Worm (Caenorhabditis elegans) whole organism, L4 larva: Measurements from ENCODE around the gene R09D1.14.

Experiments used
- F26F4.8 ChIP-seq: fragments of 200-800 bp; sonication (Bioruptor generic); conservative IDR thresholded peaks from 2 replicates; pipeline ENCODE4 v1.3.6; 2022; ENCODE audit warnings: missing genetic modification characterization, missing compliant biosample characterization
- T20F7.1 ChIP-seq: fragments of 200-800 bp; sonication (Bioruptor generic); optimal IDR thresholded peaks from 2 replicates; lab custom pipeline; 2018; ENCODE audit warnings: mild to moderate bottlenecking, missing genetic modification characterization, missing compliant biosample characterization
- Y5F2A.4 ChIP-seq: fragments of 200-800 bp; sonication (Bioruptor generic); optimal IDR thresholded peaks from 2 replicates; lab custom pipeline; 2018; ENCODE audit warnings: mild to moderate bottlenecking, missing genetic modification characterization, missing compliant biosample characterization
- aha-1 ChIP-seq: fragments of 150-350 bp; peaks from one replicate; lab custom pipeline; 2014; ENCODE audit warnings: missing biosample characterization, missing genetic modification characterization
- aly-2 ChIP-seq: sonication (generic microtip); optimal IDR thresholded peaks from 2 replicates; lab custom pipeline; 2018; ENCODE audit warnings: missing biosample characterization, missing genetic modification characterization
- ama-1 ChIP-seq: fragments of 150-350 bp; optimal IDR thresholded peaks from 2 replicates; lab custom pipeline; 2014; ENCODE audit warnings: inconsistent platforms, mixed read lengths
- cey-2 ChIP-seq: sonication (generic microtip); optimal IDR thresholded peaks from 3 replicates; lab custom pipeline; 2017; ENCODE audit warnings: missing genetic modification characterization, mild to moderate bottlenecking, missing compliant biosample characterization, antibody characterized with exemption, borderline replicate concordance; ENCODE audit not compliant: insufficient read depth
- daf-16 ChIP-seq, 3 experiments: sonication (generic microtip); optimal IDR thresholded peaks; 2 replicates each; lab custom pipeline; 2016 to 2017; ENCODE audit warnings: missing genetic modification characterization in 3 of 3, missing genetic modification reagents in 3 of 3, mild to moderate bottlenecking in 2 of 3, missing compliant biosample characterization in 2 of 3, missing biosample characterization in 1 of 3, moderate library complexity in 1 of 3
- dmd-6 ChIP-seq: fragments of 200-800 bp; sonication (Bioruptor generic); IDR thresholded peaks from 2 replicates; pipeline ENCODE4 v1.3.6; 2022; ENCODE audit warnings: missing genetic modification reagents, missing genetic modification characterization, missing compliant biosample characterization
- dve-1 ChIP-seq: sonication (generic microtip); optimal IDR thresholded peaks from 2 replicates; lab custom pipeline; 2017; ENCODE audit warnings: antibody characterized with exemption, mild to moderate bottlenecking, missing genetic modification characterization, missing compliant biosample characterization; ENCODE audit not compliant: insufficient read depth
- hif-1 ChIP-seq, 2 experiments: sonication (generic microtip); optimal IDR thresholded peaks; 2 replicates each; lab custom pipeline; 2016 to 2017; ENCODE audit warnings: missing compliant biosample characterization in 2 of 2, missing genetic modification characterization in 2 of 2, missing genetic modification reagents in 2 of 2, missing genotype in 2 of 2, mild to moderate bottlenecking in 1 of 2
- hlh-11 ChIP-seq: fragments of 200-800 bp; sonication (Bioruptor generic); optimal IDR thresholded peaks from 2 replicates; lab custom pipeline; 2018; ENCODE audit warnings: mild to moderate bottlenecking, missing genetic modification characterization, missing compliant biosample characterization
- hlh-30 ChIP-seq: sonication (generic microtip); optimal IDR thresholded peaks from 2 replicates; lab custom pipeline; 2017; ENCODE audit warnings: antibody characterized with exemption, mild to moderate bottlenecking, missing genetic modification characterization, missing compliant biosample characterization; ENCODE audit not compliant: insufficient read depth
- jun-1 ChIP-seq: fragments of 150-350 bp; optimal IDR thresholded peaks from 2 replicates; lab custom pipeline; 2014; ENCODE audit warnings: missing biosample characterization, missing genetic modification reagents, missing genetic modification characterization
- lim-7 ChIP-seq: fragments of 200-800 bp; sonication (Bioruptor generic); IDR thresholded peaks from 2 replicates; pipeline ENCODE4 v1.3.6; 2022; ENCODE audit warnings: missing genetic modification characterization, missing compliant biosample characterization
- lin-29 ChIP-seq: fragments of 200-800 bp; sonication (Bioruptor generic); IDR thresholded peaks from 2 replicates; pipeline ENCODE4 v1.3.6; 2022; ENCODE audit warnings: missing genetic modification reagents, missing genetic modification characterization, missing compliant biosample characterization
- lin-38 ChIP-seq: fragments of 200-800 bp; sonication (Bioruptor generic); IDR thresholded peaks from 2 replicates; pipeline ENCODE4 v1.3.6; 2022; ENCODE audit warnings: missing genetic modification reagents, missing genetic modification characterization, missing compliant biosample characterization
- lin-39 ChIP-seq: fragments of 150-350 bp; optimal IDR thresholded peaks from 2 replicates; lab custom pipeline; 2014; ENCODE audit warnings: missing biosample characterization, missing genetic modification reagents, missing genetic modification characterization
- lsy-2 ChIP-seq, 2 experiments: fragments of 150-350 bp in 1 of 2; sonication (generic microtip) in 1 of 2; optimal IDR thresholded peaks; 2 replicates each; lab custom pipeline; 2014 to 2017; ENCODE audit warnings: missing biosample characterization in 2 of 2, missing genetic modification characterization in 2 of 2
- madf-5 ChIP-seq, 2 experiments: fragments of 200-800 bp; sonication (Bioruptor generic); IDR thresholded peaks; 2 replicates each; pipeline ENCODE4 v1.3.6; 2022; ENCODE audit warnings: missing compliant biosample characterization in 2 of 2, missing genetic modification characterization in 2 of 2
- mxl-3 ChIP-seq: fragments of 200-800 bp; sonication (Bioruptor generic); optimal IDR thresholded peaks from 2 replicates; lab custom pipeline; 2018; ENCODE audit warnings: mild to moderate bottlenecking, missing genetic modification characterization, missing compliant biosample characterization
- nhr-10 ChIP-seq: fragments of 150-350 bp; optimal IDR thresholded peaks from 2 replicates; lab custom pipeline; 2014; ENCODE audit warnings: missing biosample characterization, missing genetic modification characterization
- nhr-11 ChIP-seq: fragments of 150-350 bp; optimal IDR thresholded peaks from 2 replicates; lab custom pipeline; 2014; ENCODE audit warnings: missing biosample characterization, missing genetic modification characterization
- nhr-28 ChIP-seq: fragments of 150-350 bp; optimal IDR thresholded peaks from 2 replicates; lab custom pipeline; 2014; ENCODE audit warnings: missing biosample characterization, missing genetic modification characterization
- nhr-48 ChIP-seq: sonication (generic microtip); optimal IDR thresholded peaks from 2 replicates; lab custom pipeline; 2016; ENCODE audit warnings: mild to moderate bottlenecking, missing genetic modification characterization, missing compliant biosample characterization
- nhr-76 ChIP-seq: fragments of 150-350 bp; optimal IDR thresholded peaks from 2 replicates; lab custom pipeline; 2014; ENCODE audit warnings: missing biosample characterization, missing genetic modification characterization
- pqm-1 ChIP-seq: sonication (generic microtip); optimal IDR thresholded peaks from 2 replicates; lab custom pipeline; 2017; ENCODE audit warnings: missing biosample characterization, missing genetic modification characterization
- skn-1 ChIP-seq: fragments of 150-350 bp; optimal IDR thresholded peaks from 2 replicates; lab custom pipeline; 2014; ENCODE audit warnings: missing biosample characterization, missing genetic modification characterization
- unc-39 ChIP-seq: sonication (generic microtip); optimal IDR thresholded peaks from 2 replicates; lab custom pipeline; 2017; ENCODE audit warnings: missing biosample characterization, missing genetic modification characterization
- vab-7 ChIP-seq: fragments of 200-800 bp; sonication (Bioruptor generic); IDR thresholded peaks from 2 replicates; pipeline ENCODE4 v1.3.6; 2022; ENCODE audit warnings: missing genetic modification reagents, missing genetic modification characterization, missing compliant biosample characterization
- zfp-3 ChIP-seq: fragments of 200-800 bp; sonication (Bioruptor generic); conservative IDR thresholded peaks from 2 replicates; pipeline ENCODE4 v1.3.6; 2022; ENCODE audit warnings: missing genetic modification reagents, missing genetic modification characterization, missing compliant biosample characterization
- zip-11 ChIP-seq: fragments of 200-800 bp; sonication (Bioruptor generic); IDR thresholded peaks from 2 replicates; pipeline ENCODE4 v1.3.6; 2022; ENCODE audit warnings: missing genetic modification characterization, missing compliant biosample characterization
- zip-2 ChIP-seq: fragments of 150-350 bp; optimal IDR thresholded peaks from 2 replicates; lab custom pipeline; 2014; ENCODE audit warnings: missing biosample characterization, missing genetic modification characterization

The R09D1.14 gene

ce11 chrII:9483342-9483741 lies 24.0 kb upstream of the R09D1.14 start (continued):
- no peak for TF ChIP-seq ama-1 (lab: Kevin White, UChicago)
- TF ChIP-seq zip-11 (GFP tag; lab: Robert Waterston, UW), result no peak
- TF ChIP-seq aha-1 (tag; lab: Kevin White, UChicago), result peak; percentile 37
- no peak for TF ChIP-seq zfp-3 (GFP tag; lab: Robert Waterston, UW)
- TF ChIP-seq cey-2, result no peak
- no peak for TF ChIP-seq Y5F2A.4 (GFP tag; lab: Kevin White, UChicago)
- TF ChIP-seq nhr-11, result no peak
- no peak for TF ChIP-seq unc-39 (tag; lab: Kevin White, UChicago)
- peak in 1 of 2 experiments; percentile 59 for TF ChIP-seq hif-1 (tag; optimal IDR thresholded peaks at IDR 0.05; lab: Kevin White, UChicago)
- no peak for TF ChIP-seq lsy-2 (tag; optimal IDR thresholded peaks at IDR 0.05; lab: Kevin White, UChicago)
- TF ChIP-seq zip-2 (tag; lab: Kevin White, UChicago), result no peak
- TF ChIP-seq nhr-48 (tag; lab: Kevin White, UChicago), result no peak
- no peak for TF ChIP-seq vab-7 (GFP tag; lab: Robert Waterston, UW)
- no peak for TF ChIP-seq lim-7 (GFP tag; lab: Robert Waterston, UW)

ce11 chrII:9482529-9482928 lies 23.2 kb upstream of the R09D1.14 start:
- TF ChIP-seq nhr-76 (tag; lab: Kevin White, UChicago) (no peak), lin-39 (tag; lab: Kevin White, UChicago) (no peak), hif-1 (tag; optimal IDR thresholded peaks at IDR 0.05; lab: Kevin White, UChicago) (peak in 1 of 2 experiments; percentile 82), pqm-1 (tag; lab: Kevin White, UChicago) (peak; percentile 8), zip-2 (tag; lab: Kevin White, UChicago) (no peak), daf-16 (GFP tag; optimal IDR thresholded peaks at IDR 0.05; lab: Kevin White, UChicago) (no peak), daf-16 (tag; optimal IDR thresholded peaks at IDR 0.05; lab: Kevin White, UChicago) (peak; percentile 19), nhr-28 (peak; percentile 23), hlh-30 (tag; lab: Kevin White, UChicago) (peak; percentile 27), dmd-6 (GFP tag; lab: Robert Waterston, UW) (peak; percentile 56), hlh-11 (peak; percentile 37)
- TF ChIP-seq, all 104 proteins: peak for 7

ce11 chrII:9481427-9481826 lies 22.1 kb upstream of the R09D1.14 start:
- no peak for TF ChIP-seq daf-16 (GFP tag; optimal IDR thresholded peaks at IDR 0.05; lab: Kevin White, UChicago)
- peak; percentile 14 for TF ChIP-seq daf-16 (tag; optimal IDR thresholded peaks at IDR 0.05; lab: Kevin White, UChicago)
- TF ChIP-seq aha-1 (tag; lab: Kevin White, UChicago), result peak; percentile 87
- TF ChIP-seq madf-5 (GFP tag; IDR thresholded peaks at IDR 0.05; lab: Robert Waterston, UW), result no peak
- TF ChIP-seq dmd-6 (GFP tag; lab: Robert Waterston, UW), result peak; percentile 47; the same call in 1 of the 2 replicates
- TF ChIP-seq, all 104 proteins: peak for 3

ce11 chrII:9480006-9480405 lies 20.6 kb upstream of the R09D1.14 start, which contains the start of gene T19H5.7:
T19H5.7 (minus strand) TSS chrII:9480106.
- TF ChIP-seq hif-1 (tag; optimal IDR thresholded peaks at IDR 0.05; lab: Kevin White, UChicago) (no peak), T20F7.1 (GFP tag; lab: Kevin White, UChicago) (no peak), aly-2 (tag; lab: Kevin White, UChicago) (no peak), Y5F2A.4 (GFP tag; lab: Kevin White, UChicago) (no peak), nhr-28 (no peak), mxl-3 (GFP tag; lab: Kevin White, UChicago) (no peak), skn-1 (tag; lab: Kevin White, UChicago) (no peak), lin-29 (no peak), zip-11 (GFP tag; lab: Robert Waterston, UW) (no peak), lin-38 (GFP tag; lab: Robert Waterston, UW) (no peak), dve-1 (tag; lab: Kevin White, UChicago) (no peak), jun-1 (tag; lab: Kevin White, UChicago) (no peak), nhr-10 (tag; lab: Kevin White, UChicago) (no peak), F26F4.8 (GFP tag; lab: Robert Waterston, UW) (no peak)
